Worm (Caenorhabditis elegans) whole organism, early embryonic: ENCODE data around the gene ugt-42.

Experiments
- B0310.2 ChIP-seq: sonication (generic microtip); optimal IDR thresholded peaks from 2 replicates; lab custom pipeline; 2016; ENCODE audit warnings: mild to moderate bottlenecking, missing genetic modification characterization, missing compliant biosample characterization
- F13C5.2 ChIP-seq: sonication (generic microtip); optimal IDR thresholded peaks from 2 replicates; lab custom pipeline; 2017; ENCODE audit warnings: mild to moderate bottlenecking, missing genetic modification characterization, inconsistent platforms, missing compliant biosample characterization
- aly-1 ChIP-seq: sonication (generic microtip); optimal IDR thresholded peaks from 2 replicates; lab custom pipeline; 2016; ENCODE audit warnings: missing genetic modification characterization, missing compliant biosample characterization
- ama-1 ChIP-seq: fragments of 150-350 bp; optimal IDR thresholded peaks from 2 replicates; lab custom pipeline; 2014
- hmbx-1 ChIP-seq: sonication (generic microtip); optimal IDR thresholded peaks from 2 replicates; lab custom pipeline; 2016; ENCODE audit warnings: mild to moderate bottlenecking, missing genetic modification characterization, missing compliant biosample characterization
- pes-1 ChIP-seq: fragments of 200-800 bp; sonication (Bioruptor generic); IDR thresholded peaks from 2 replicates; pipeline ENCODE4 v1.3.6; 2022; ENCODE audit warnings: missing genetic modification reagents, missing genetic modification characterization, missing compliant biosample characterization
- sea-1 ChIP-seq: fragments of 200-800 bp; sonication (Bioruptor generic); conservative IDR thresholded peaks from 2 replicates; pipeline ENCODE4 v1.3.6; 2022; ENCODE audit warnings: missing genetic modification characterization, missing compliant biosample characterization
- tbx-11 ChIP-seq: fragments of 200-800 bp; sonication (Bioruptor generic); IDR thresholded peaks from 2 replicates; pipeline ENCODE4 v1.3.6; 2022; ENCODE audit warnings: missing genetic modification characterization, missing compliant biosample characterization

ce11 chrV:646129-646528 is 859 bp upstream of the ugt-42 start, which contains the start of gene F48G7.12:
- TF ChIP-seq B0310.2: no peak
- no peak for TF ChIP-seq hmbx-1 (tag; lab: Kevin White, UChicago)
- no peak for TF ChIP-seq ama-1
- no peak for TF ChIP-seq pes-1 (GFP tag; lab: Robert Waterston, UW)
- TF ChIP-seq sea-1 (GFP tag; lab: Robert Waterston, UW): no peak
- TF ChIP-seq tbx-11 (GFP tag; lab: Robert Waterston, UW): no peak
- no peak for TF ChIP-seq F13C5.2 (tag; lab: Kevin White, UChicago)
- no peak for TF ChIP-seq aly-1 (tag; lab: Kevin White, UChicago)
